Worm (Caenorhabditis elegans): ENCODE results near the gene C17A2.2.
A peak's percentile ranks its signal among the peaks of the same experiment; 100 is the strongest.

The C17A2.2 gene

DNA sequence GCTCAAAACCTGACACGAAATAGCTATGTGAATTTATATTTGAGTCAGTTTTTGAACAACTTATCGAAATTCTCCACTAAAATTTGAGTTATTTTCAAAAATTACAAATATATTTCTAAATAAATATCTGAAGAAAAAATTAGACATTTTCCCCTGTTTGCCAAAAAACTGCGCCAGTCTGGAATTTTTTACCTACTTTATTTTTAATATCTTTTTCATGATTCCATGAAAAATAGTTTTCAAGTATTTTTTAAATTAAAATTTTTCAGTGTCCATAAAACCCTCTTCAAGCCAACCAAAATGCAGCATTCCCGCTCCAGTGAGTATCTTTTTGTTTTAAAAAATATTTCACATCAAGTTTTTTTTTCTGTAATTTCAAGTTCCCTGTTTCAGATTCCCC lies 45.0 kb downstream of the C17A2.2 start, which contains the start of gene F53C3.8:
F53C3.8 (plus strand) TSS at position 301 of the 400 bp plus-strand sequence.
- TF ChIP-seq D2030.7 (GFP tag; IDR thresholded peaks at IDR 0.05) (no peak), F22D6.2 (tag; optimal IDR thresholded peaks at IDR 0.05) (no peak), atf-7 (tag; optimal IDR thresholded peaks at IDR 0.05) (no peak), zim-3 (tag; optimal IDR thresholded peaks at IDR 0.05) (no peak), lag-1 (GFP tag; IDR thresholded peaks at IDR 0.05) (no peak), let-526 (GFP tag; IDR thresholded peaks at IDR 0.05) (no peak), tbx-9 (tag; optimal IDR thresholded peaks at IDR 0.05; ENCODE audit: borderline replicate concordance) (no peak), F49E8.2 (tag; optimal IDR thresholded peaks at IDR 0.05; ENCODE audit: insufficient read depth) (no peak), attf-5 (GFP tag; optimal IDR thresholded peaks at IDR 0.05) (no peak), B0035.1 (tag; optimal IDR thresholded peaks at IDR 0.05) (no peak), sdz-38 (tag; optimal IDR thresholded peaks at IDR 0.05) (no peak)

DNA sequence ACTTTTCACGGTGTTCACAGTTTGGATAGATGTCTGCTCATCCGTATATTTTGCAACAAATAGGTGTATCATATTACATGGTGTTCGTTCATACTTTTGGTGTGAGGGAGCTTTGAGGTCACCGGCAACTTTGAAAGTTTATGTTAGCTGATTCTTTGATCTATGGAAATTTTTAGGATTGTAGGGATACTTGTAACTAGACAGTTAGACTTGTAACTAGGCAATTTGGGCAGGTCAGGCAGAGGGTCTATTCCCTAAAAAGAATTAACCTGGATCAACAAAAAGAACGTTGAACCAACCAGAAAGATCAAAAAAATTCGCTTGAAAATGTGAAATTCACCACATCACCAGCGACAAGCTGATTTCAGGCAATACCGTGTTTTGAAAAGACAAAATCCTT lies 47.8 kb downstream of the C17A2.2 start:
- no peak for TF ChIP-seq hmg-1.2 (GFP tag; IDR thresholded peaks at IDR 0.05)
- TF ChIP-seq D2030.7 (GFP tag; IDR thresholded peaks at IDR 0.05), result no peak
- no peak for TF ChIP-seq xnd-1 (tag; optimal IDR thresholded peaks at IDR 0.05)
- TF ChIP-seq egrh-3 (GFP tag; IDR thresholded peaks at IDR 0.05), result no peak
- no peak for TF ChIP-seq snpc-1.1 (tag; optimal IDR thresholded peaks at IDR 0.05; ENCODE audit: insufficient read depth)
- TF ChIP-seq B0019.2 (GFP tag; conservative IDR thresholded peaks at IDR 0.05), result no peak
- TF ChIP-seq Y67H2A.10 (GFP tag; conservative IDR thresholded peaks at IDR 0.05), result no peak
- TF ChIP-seq nhr-80 (tag; optimal IDR thresholded peaks at IDR 0.05), result no peak
- TF ChIP-seq fkh-3 (tag; optimal IDR thresholded peaks at IDR 0.05), result no peak

DNA sequence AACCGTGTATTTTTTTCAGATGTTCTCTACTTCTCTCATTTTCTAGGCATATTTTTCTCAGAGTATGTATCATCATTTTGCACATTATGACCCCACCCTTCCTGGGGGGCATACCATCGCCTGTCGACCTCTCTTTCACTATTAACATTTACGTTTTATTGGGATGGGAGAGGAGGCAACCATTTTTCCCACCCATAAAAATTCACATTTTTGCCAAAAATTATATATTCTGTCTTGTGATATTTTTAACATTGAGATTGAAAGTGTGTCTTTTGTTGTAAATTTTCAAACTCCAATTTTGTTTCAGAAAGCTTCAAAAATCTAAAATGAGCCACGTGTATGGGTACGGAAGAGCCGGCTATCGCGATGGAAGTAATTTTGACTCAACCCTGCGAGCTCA lies 48.6 kb downstream of the C17A2.2 start, which contains the start of gene F53C3.7:
F53C3.7 (plus strand) TSS at position 301 of the 400 bp plus-strand sequence.
- TF ChIP-seq nfyb-1 (GFP tag; IDR thresholded peaks at IDR 0.05) (no peak), mxl-1 (tag; optimal IDR thresholded peaks at IDR 0.05) (no peak), F49E8.2 (tag; optimal IDR thresholded peaks at IDR 0.05; ENCODE audit: insufficient read depth) (no peak), atf-7 (tag; optimal IDR thresholded peaks at IDR 0.05) (no peak), athp-1 (tag; optimal IDR thresholded peaks at IDR 0.05) (no peak), cebp-1 (GFP tag; IDR thresholded peaks at IDR 0.05) (no peak), cebp-1 (tag; optimal IDR thresholded peaks at IDR 0.05) (no peak), dpff-1 (tag; optimal IDR thresholded peaks at IDR 0.05) (no peak), sea-2 (GFP tag; IDR thresholded peaks at IDR 0.05) (no peak), dpl-1 (GFP tag; optimal IDR thresholded peaks at IDR 0.05) (no peak), C17E4.6 (GFP tag; IDR thresholded peaks at IDR 0.05) (no peak), attf-3 (GFP tag; conservative IDR thresholded peaks at IDR 0.05) (no peak), D2030.7 (GFP tag; IDR thresholded peaks at IDR 0.05) (no peak), lag-1 (GFP tag; IDR thresholded peaks at IDR 0.05) (no peak), egl-18 (GFP tag; IDR thresholded peaks at IDR 0.05) (no peak), bed-1 (GFP tag; IDR thresholded peaks at IDR 0.05) (no peak), Y95B8A.8 (GFP tag; IDR thresholded peaks at IDR 0.05) (no peak)

DNA sequence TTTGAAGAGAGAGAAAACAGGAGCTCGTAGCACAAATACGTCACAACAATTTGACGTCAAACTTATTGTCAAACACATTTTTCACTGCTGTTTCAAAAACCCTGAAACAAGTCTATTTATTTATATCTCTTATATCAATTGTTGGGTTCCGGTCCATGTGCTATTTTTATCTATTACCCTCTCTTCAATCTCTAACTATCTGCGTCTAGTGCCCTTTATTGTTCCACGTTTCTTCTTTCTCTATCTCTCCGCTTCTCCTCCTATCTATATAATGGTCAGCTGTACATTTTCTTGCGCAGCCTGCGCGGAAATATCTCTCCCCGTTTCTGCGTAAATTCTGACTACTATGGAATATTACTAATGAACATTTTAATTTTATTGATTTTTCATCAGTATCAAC lies 50.8 kb downstream of the C17A2.2 start:
- TF ChIP-seq hmg-1.2 (GFP tag; IDR thresholded peaks at IDR 0.05), result peak; percentile 88
- no peak for TF ChIP-seq B0336.3 (GFP tag; IDR thresholded peaks at IDR 0.05)
- TF ChIP-seq T26A5.8 (tag; optimal IDR thresholded peaks at IDR 0.05), result no peak

Measured in whole organism, young adult.